Fruit fly (Drosophila melanogaster) whole organism: Measurements from ENCODE around the gene brv1.
"Not testable (repeated sequence)": the region's sequence is repeated elsewhere in the genome, so short reads cannot be mapped to it uniquely, and the experiment has no call there.

ENCODE experiments used
- Dll ChIP-seq: fragments of >200 bp; optimal IDR thresholded peaks from 2 replicates; lab custom pipeline; 2017
- EcR ChIP-seq, 2 experiments: fragments of >200 bp; optimal IDR thresholded peaks; 2 replicates each; lab custom pipeline; 2017; ENCODE audit warnings: missing biosample characterization in 2 of 2, missing genetic modification characterization in 2 of 2, missing genetic modification reagents in 2 of 2
- psq ChIP-seq: fragments of >200 bp; optimal IDR thresholded peaks from 2 replicates; lab custom pipeline; 2017

dm6 chr3L:19487260-19487659 is 962 bp upstream of the brv1 start, which contains the start of gene CG32212:
- not testable (repeated sequence) for TF ChIP-seq Dll (lab: Kevin White, UChicago); EcR (GFP tag; optimal IDR thresholded peaks at IDR 0.05; lab: Kevin White, UChicago); psq (lab: Kevin White, UChicago)
